Fruit fly (Drosophila melanogaster) whole organism, wandering third instar larva: ENCODE results near the gene Arl2.

Experiments
- CG32264 ChIP-seq: fragments of 200-800 bp; sonication (Bioruptor generic); optimal IDR thresholded peaks from 2 replicates; lab custom pipeline; 2016; ENCODE audit warnings: missing biosample characterization, missing genetic modification characterization
- CG9705 ChIP-seq: fragments of 200-800 bp; sonication (Bioruptor generic); optimal IDR thresholded peaks from 2 replicates; lab custom pipeline; 2018; ENCODE audit warnings: missing biosample characterization, mild to moderate bottlenecking, missing genetic modification characterization
- CrebA ChIP-seq: fragments of 200-800 bp; sonication (Bioruptor generic); optimal IDR thresholded peaks from 2 replicates; lab custom pipeline; 2016; ENCODE audit warnings: missing biosample characterization, mild to moderate bottlenecking, missing genetic modification characterization, borderline replicate concordance
- Dfd ChIP-seq: fragments of >200 bp; optimal IDR thresholded peaks from 2 replicates; lab custom pipeline; 2017; ENCODE audit warnings: missing biosample characterization, missing genetic modification characterization
- Dif ChIP-seq: fragments of 200-275, 200-300 bp; sonication (Bioruptor generic); optimal IDR thresholded peaks from 2 replicates; lab custom pipeline; 2018; ENCODE audit warnings: missing biosample characterization, missing genetic modification characterization; ENCODE audit not compliant: partially characterized antibody
- GATAd ChIP-seq: sonication (Bioruptor generic); optimal IDR thresholded peaks from 2 replicates; lab custom pipeline; 2016; ENCODE audit warnings: missing biosample characterization, missing genetic modification characterization
- HLH106 ChIP-seq: fragments of 200-800 bp; optimal IDR thresholded peaks from 3 replicates; lab custom pipeline; 2019; ENCODE audit warnings: missing biosample characterization, mild to moderate bottlenecking, missing genetic modification characterization, moderate library complexity
- Hr83 ChIP-seq: fragments of 200-300 bp; sonication (Bioruptor generic); optimal IDR thresholded peaks from 2 replicates; lab custom pipeline; 2016; ENCODE audit warnings: missing biosample characterization, mild to moderate bottlenecking, missing genetic modification characterization, moderate library complexity; ENCODE audit not compliant: poor library complexity, severe bottlenecking
- Jra ChIP-seq: sonication (Bioruptor generic); optimal IDR thresholded peaks from 2 replicates; lab custom pipeline; 2016; ENCODE audit warnings: missing biosample characterization, missing genetic modification characterization
- Mio ChIP-seq: sonication (Bioruptor generic); optimal IDR thresholded peaks from 2 replicates; lab custom pipeline; 2016; ENCODE audit warnings: missing biosample characterization, missing genetic modification characterization
- Myc ChIP-seq: fragments of >200 bp; optimal IDR thresholded peaks from 2 replicates; lab custom pipeline; 2017
- OdsH ChIP-seq: fragments of 200-800 bp; sonication (Bioruptor generic); optimal IDR thresholded peaks from 2 replicates; lab custom pipeline; 2016; ENCODE audit warnings: missing biosample characterization, mild to moderate bottlenecking, missing genetic modification characterization
- Rel ChIP-seq, 2 experiments: fragments of 200-800 bp; sonication (Bioruptor generic) in 1 of 2; optimal IDR thresholded peaks; 2 replicates in 1 of 2; 3 replicates in 1 of 2; lab custom pipeline; 2016 to 2019; ENCODE audit warnings: mild to moderate bottlenecking in 2 of 2, missing biosample characterization in 2 of 2, missing genetic modification characterization in 2 of 2, moderate library complexity in 1 of 2
- Sp1 ChIP-seq: fragments of 200-800 bp; sonication (Bioruptor generic); optimal IDR thresholded peaks from 3 replicates; lab custom pipeline; 2019; ENCODE audit warnings: missing biosample characterization, mild to moderate bottlenecking, missing genetic modification characterization, moderate library complexity
- Vsx2 ChIP-seq: fragments of 200-300, 225-300 bp; sonication (Bioruptor generic); optimal IDR thresholded peaks from 2 replicates; lab custom pipeline; 2018; ENCODE audit warnings: missing biosample characterization, missing genetic modification characterization; ENCODE audit not compliant: partially characterized antibody
- br ChIP-seq: fragments of 200-800 bp; sonication (Bioruptor generic); optimal IDR thresholded peaks from 2 replicates; lab custom pipeline; 2016; ENCODE audit warnings: missing biosample characterization, missing genetic modification characterization
- brk ChIP-seq: fragments of 200-800 bp; sonication (Bioruptor generic); optimal IDR thresholded peaks from 2 replicates; lab custom pipeline; 2016; ENCODE audit warnings: missing biosample characterization, mild to moderate bottlenecking, missing genetic modification characterization
- dl ChIP-seq, 2 experiments: fragments of 175-275, 200-275 bp in 1 of 2; fragments of 200-275 bp in 1 of 2; sonication (Bioruptor generic); optimal IDR thresholded peaks; lab custom pipeline; 2018; ENCODE audit warnings: mild to moderate bottlenecking in 2 of 2, missing biosample characterization in 2 of 2, missing genetic modification characterization in 2 of 2, moderate library complexity in 2 of 2; ENCODE audit not compliant: partially characterized antibody in 2 of 2, insufficient read depth in 1 of 2
- dmrt93B ChIP-seq: fragments of 200-800 bp; sonication (Bioruptor generic); optimal IDR thresholded peaks from 2 replicates; lab custom pipeline; 2018; ENCODE audit warnings: missing biosample characterization, mild to moderate bottlenecking, missing genetic modification characterization
- dsf ChIP-seq: sonication (Bioruptor generic); optimal IDR thresholded peaks from 2 replicates; lab custom pipeline; 2016; ENCODE audit warnings: missing biosample characterization, missing genetic modification characterization, borderline replicate concordance
- ey ChIP-seq: fragments of 200-800 bp; sonication (Bioruptor generic); optimal IDR thresholded peaks from 2 replicates; lab custom pipeline; 2016; ENCODE audit warnings: missing biosample characterization, missing genetic modification characterization
- foxo ChIP-seq, 2 experiments: fragments of 200-800 bp; sonication (Bioruptor generic); optimal IDR thresholded peaks; 2 replicates in 1 of 2; 3 replicates in 1 of 2; lab custom pipeline; 2016 to 2017; ENCODE audit warnings: missing biosample characterization in 2 of 2, missing genetic modification characterization in 2 of 2
- fru ChIP-seq: fragments of 200-800 bp; sonication (Bioruptor generic); optimal IDR thresholded peaks from 3 replicates; lab custom pipeline; 2016; ENCODE audit warnings: missing biosample characterization, mild to moderate bottlenecking, missing genetic modification characterization
- h ChIP-seq: fragments of 200-800 bp; sonication (Bioruptor generic); optimal IDR thresholded peaks from 3 replicates; lab custom pipeline; 2016; ENCODE audit warnings: missing biosample characterization, mild to moderate bottlenecking, missing genetic modification characterization
- pan ChIP-seq: fragments of >200 bp; optimal IDR thresholded peaks from 2 replicates; lab custom pipeline; 2017
- psq ChIP-seq: fragments of 200-800 bp; sonication (Bioruptor generic); optimal IDR thresholded peaks from 3 replicates; lab custom pipeline; 2017; ENCODE audit warnings: missing biosample characterization, mild to moderate bottlenecking, missing genetic modification characterization, moderate library complexity
- rgr ChIP-seq: fragments of 200-800 bp; sonication (Bioruptor generic); optimal IDR thresholded peaks from 3 replicates; lab custom pipeline; 2016; ENCODE audit warnings: missing biosample characterization, mild to moderate bottlenecking, missing genetic modification characterization
- sage ChIP-seq: fragments of 200-800 bp; sonication (Bioruptor generic); optimal IDR thresholded peaks from 2 replicates; lab custom pipeline; 2016; ENCODE audit warnings: missing biosample characterization, mild to moderate bottlenecking, missing genetic modification characterization
- tai ChIP-seq: sonication (Bioruptor generic); optimal IDR thresholded peaks from 2 replicates; lab custom pipeline; 2016; ENCODE audit warnings: missing biosample characterization, missing genetic modification characterization
- usp ChIP-seq: fragments of >200 bp; optimal IDR thresholded peaks from 2 replicates; lab custom pipeline; 2017; ENCODE audit warnings: missing biosample characterization, missing genetic modification characterization
- woc ChIP-seq: sonication (Bioruptor generic); optimal IDR thresholded peaks from 2 replicates; lab custom pipeline; 2016; ENCODE audit warnings: missing biosample characterization, mild to moderate bottlenecking, missing genetic modification characterization

The Arl2 gene

DNA sequence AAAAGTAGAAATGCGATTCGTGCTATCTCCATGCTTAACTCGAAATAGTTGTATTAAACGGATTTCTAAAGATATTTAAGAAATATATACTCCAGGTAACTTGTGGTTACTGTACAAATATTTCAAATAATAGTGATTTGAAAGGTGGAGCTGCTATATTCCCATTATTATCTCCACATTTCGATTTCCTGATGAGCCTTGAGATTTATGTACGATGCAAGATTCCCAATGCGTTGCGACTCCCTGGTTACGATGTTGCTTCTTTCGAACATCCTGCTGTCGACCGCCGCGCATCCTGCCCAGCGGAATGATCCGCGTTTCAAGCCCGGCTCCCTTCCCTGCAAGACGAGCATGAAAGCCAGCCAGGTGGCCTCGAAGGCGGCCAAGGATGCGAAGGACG, 28.9 kb upstream of the Arl2 start, which contains the start of the genes CG11694 and CG11698:
Gene CG11694 (minus strand): TSS at position 101 of the 400 bp plus-strand sequence.
Gene CG11698 (plus strand): TSS at position 152 of the 400 bp plus-strand sequence.
- TF ChIP-seq fru (GFP tag; lab: Kevin White, UChicago) = no peak
- no peak for TF ChIP-seq foxo (GFP tag; optimal IDR thresholded peaks at IDR 0.05; lab: Kevin White, UChicago)
- TF ChIP-seq Dfd (GFP tag; lab: Kevin White, UChicago) = no peak
- no peak for TF ChIP-seq CrebA (GFP tag; lab: Kevin White, UChicago)
- no peak for TF ChIP-seq psq (GFP tag; lab: Kevin White, UChicago)
- no peak for TF ChIP-seq dmrt93B
- TF ChIP-seq rgr (GFP tag; lab: Kevin White, UChicago) = no peak
- no peak for TF ChIP-seq CG32264 (GFP tag; lab: Kevin White, UChicago)

DNA sequence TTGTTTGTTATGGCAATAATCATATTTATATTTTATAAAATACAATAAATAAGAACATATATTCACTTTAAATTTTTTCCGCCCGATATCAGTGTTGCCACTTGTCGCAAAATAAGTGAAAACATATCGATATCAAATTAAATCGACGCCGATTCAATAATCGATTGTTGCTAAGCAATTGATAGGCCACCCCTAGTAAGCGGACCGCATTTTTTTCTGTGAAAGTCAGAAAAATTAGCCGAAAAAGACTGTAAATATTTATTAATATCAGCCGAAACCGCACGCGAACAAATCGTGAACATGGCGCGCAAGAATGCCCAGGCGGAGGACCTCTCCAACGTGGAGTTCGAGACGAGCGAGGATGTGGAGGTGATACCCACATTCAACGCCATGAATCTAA, 27.9 kb upstream of the Arl2 start, which contains the start of gene CG7483:
Gene CG7483 (plus strand): TSS at position 171 of the 400 bp plus-strand sequence.
- TF ChIP-seq Mio (GFP tag; lab: Kevin White, UChicago) = no peak
- TF ChIP-seq pan (lab: Kevin White, UChicago) = no peak
- no peak for TF ChIP-seq h (GFP tag; lab: Kevin White, UChicago)
- TF ChIP-seq Vsx2 (GFP tag; lab: Kevin White, UChicago) = no peak
- TF ChIP-seq br (GFP tag; lab: Kevin White, UChicago) = no peak
- no peak for TF ChIP-seq brk (GFP tag; lab: Kevin White, UChicago)
- no peak for TF ChIP-seq CrebA (GFP tag; lab: Kevin White, UChicago)
- no peak for TF ChIP-seq Rel (GFP tag; optimal IDR thresholded peaks at IDR 0.05; lab: Kevin White, UChicago)
- TF ChIP-seq Rel (tag; optimal IDR thresholded peaks at IDR 0.05; lab: Kevin White, UChicago) = no peak
- TF ChIP-seq fru (GFP tag; lab: Kevin White, UChicago) = no peak
- TF ChIP-seq sage (GFP tag; lab: Kevin White, UChicago) = no peak
- TF ChIP-seq dsf (GFP tag; lab: Kevin White, UChicago) = no peak
- TF ChIP-seq Hr83 (GFP tag; lab: Kevin White, UChicago) = no peak
- no peak for TF ChIP-seq CG32264 (GFP tag; lab: Kevin White, UChicago)
- TF ChIP-seq tai (GFP tag; lab: Kevin White, UChicago) = no peak
- no peak for TF ChIP-seq CG9705 (GFP tag; lab: Kevin White, UChicago)
- no peak for TF ChIP-seq Myc
- TF ChIP-seq OdsH = no peak
- TF ChIP-seq GATAd (GFP tag; lab: Kevin White, UChicago) = no peak
- TF ChIP-seq woc (GFP tag; lab: Kevin White, UChicago) = no peak
- TF ChIP-seq dl (GFP tag; optimal IDR thresholded peaks at IDR 0.05; lab: Kevin White, UChicago; ENCODE audit: insufficient read depth in 1 of 2, partially characterized antibody in 2 of 2) = no peak

DNA sequence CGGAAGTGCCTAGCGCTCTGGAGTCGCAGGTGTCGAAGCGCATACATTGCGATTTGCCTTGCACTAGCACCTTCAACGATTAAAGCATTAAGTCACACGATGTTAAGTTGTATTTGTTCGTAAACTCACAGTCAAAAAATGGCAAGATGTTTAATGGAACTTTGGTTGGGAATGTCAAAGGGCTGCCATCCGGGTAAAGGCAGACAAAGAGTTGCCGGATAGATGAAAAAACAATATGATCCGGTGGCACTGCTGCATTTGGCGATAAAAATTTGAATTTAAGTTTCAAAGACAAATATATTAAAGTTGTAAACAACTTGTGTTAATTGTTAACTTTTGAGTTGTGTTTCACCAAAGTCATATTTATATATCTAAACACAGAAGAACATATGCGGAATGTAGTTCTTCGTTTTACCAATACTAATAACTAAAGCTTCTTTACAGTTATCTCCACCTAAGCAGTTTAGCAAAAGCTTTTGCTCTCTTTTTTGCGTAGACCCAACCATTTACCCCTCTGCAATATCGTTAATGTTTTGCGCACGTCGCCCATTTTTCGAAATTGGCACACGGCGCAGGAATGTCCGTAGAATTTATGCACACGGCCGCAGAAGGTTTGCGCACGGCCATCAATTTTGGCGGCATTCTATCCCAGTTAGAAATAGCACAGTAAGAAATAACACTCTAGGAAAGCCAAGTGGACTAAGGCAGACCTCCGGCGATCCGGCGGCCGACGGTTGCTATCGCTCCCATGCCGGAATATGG, 24.4 kb upstream of the Arl2 start, which contains the start of gene Coq2:
Gene Coq2 (minus strand): TSS at position 200 of the 762 bp plus-strand sequence.
- TF ChIP-seq ey (GFP tag; lab: Kevin White, UChicago) (no peak), Dif (GFP tag; lab: Kevin White, UChicago) (peak; percentile 100), dl (GFP tag; optimal IDR thresholded peaks at IDR 0.05; lab: Kevin White, UChicago; ENCODE audit: insufficient read depth in 1 of 2, partially characterized antibody in 2 of 2) (peak; percentile 100), Vsx2 (GFP tag; lab: Kevin White, UChicago) (peak; percentile 100), rgr (GFP tag; lab: Kevin White, UChicago) (no peak), Jra (GFP tag; lab: Kevin White, UChicago) (no peak), CG32264 (GFP tag; lab: Kevin White, UChicago) (no peak), dsf (GFP tag; lab: Kevin White, UChicago) (no peak), Myc (peak; percentile 28), psq (GFP tag; lab: Kevin White, UChicago) (no peak)

DNA sequence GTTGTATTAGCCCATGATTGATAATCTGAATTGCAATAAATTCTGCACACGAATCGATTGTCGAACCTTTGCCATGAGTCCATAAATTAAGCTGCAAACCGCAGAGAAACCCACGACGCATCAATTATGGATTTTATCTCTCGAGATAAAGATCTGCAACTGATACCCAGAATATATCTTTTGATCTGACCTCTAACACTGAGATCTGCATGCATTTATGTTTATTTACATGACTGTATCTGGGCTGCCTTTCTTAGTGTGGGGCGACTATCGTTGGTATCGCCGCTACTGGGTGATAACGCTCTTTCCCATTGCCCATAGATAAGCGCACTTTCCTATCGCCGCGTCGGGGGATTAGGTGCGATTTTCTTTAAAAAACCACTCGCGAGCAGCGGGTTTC, 23.7 kb upstream of the Arl2 start, which contains the start of gene Ctr1B:
Gene Ctr1B (plus strand): TSS at position 398 of the 400 bp plus-strand sequence.
- TF ChIP-seq pan (lab: Kevin White, UChicago) (no peak), dl (GFP tag; optimal IDR thresholded peaks at IDR 0.05; lab: Kevin White, UChicago; ENCODE audit: insufficient read depth in 1 of 2, partially characterized antibody in 2 of 2) (peak in 1 of 2 experiments; percentile 9), Dif (GFP tag; lab: Kevin White, UChicago) (peak; percentile 13), usp (GFP tag; lab: Kevin White, UChicago) (no peak), Vsx2 (GFP tag; lab: Kevin White, UChicago) (peak; percentile 47), Sp1 (GFP tag; lab: Kevin White, UChicago) (no peak), Myc (no peak), HLH106 (tag; lab: Kevin White, UChicago) (no peak), tai (GFP tag; lab: Kevin White, UChicago) (no peak), dsf (GFP tag; lab: Kevin White, UChicago) (no peak), ey (GFP tag; lab: Kevin White, UChicago) (no peak), Mio (GFP tag; lab: Kevin White, UChicago) (no peak)
